Worm (Caenorhabditis elegans) whole organism, mixed stage, embryonic: ENCODE measurements around the gene F53F4.11.

Experiments used
- M03D4.4 ChIP-seq: sonication (generic microtip); optimal IDR thresholded peaks from 2 replicates; lab custom pipeline; 2017; ENCODE audit warnings: mild to moderate bottlenecking, missing genetic modification characterization, missing compliant biosample characterization
- lin-13 ChIP-seq: fragments of 150-350 bp; optimal IDR thresholded peaks from 2 replicates; lab custom pipeline; 2014; ENCODE audit warnings: missing biosample characterization, missing genetic modification characterization
- mab-5 ChIP-seq: fragments of 150-350 bp; optimal IDR thresholded peaks from 2 replicates; lab custom pipeline; 2014; ENCODE audit warnings: missing biosample characterization, missing genetic modification characterization
- unc-39 ChIP-seq: fragments of 150-350 bp; optimal IDR thresholded peaks from 2 replicates; lab custom pipeline; 2014; ENCODE audit warnings: missing biosample characterization, missing genetic modification characterization

- TF ChIP-seq unc-39 (tag; lab: Kevin White, UChicago) = no peak
- no peak for TF ChIP-seq mab-5 (tag; lab: Kevin White, UChicago)
- TF ChIP-seq lin-13 = no peak
- TF ChIP-seq M03D4.4 (tag; lab: Kevin White, UChicago) = peak; percentile 40
These were observed 31.0 kb upstream of the F53F4.11 start for ce11 chrV:13655202-13655764.
